Worm (Caenorhabditis elegans) whole organism, L1 larva: Measurements from ENCODE around the gene mex-5.

Experiments used
- C04F5.9 ChIP-seq: sonication (generic microtip); optimal IDR thresholded peaks from 2 replicates; lab custom pipeline; 2016; ENCODE audit warnings: missing genetic modification characterization, missing compliant biosample characterization
- ama-1 ChIP-seq: fragments of 150-350 bp; optimal IDR thresholded peaks from 2 replicates; lab custom pipeline; 2014
- ceh-82 ChIP-seq, 3 experiments: fragments of 150-350 bp in 1 of 3; sonication (generic microtip) in 2 of 3; optimal IDR thresholded peaks; 2 replicates each; lab custom pipeline; 2014 to 2017; ENCODE audit warnings: missing biosample characterization in 3 of 3, missing genetic modification characterization in 3 of 3
- ceh-88 ChIP-seq: fragments of 200-800 bp; sonication (Bioruptor generic); IDR thresholded peaks from 2 replicates; pipeline ENCODE4 v1.3.6; 2022; ENCODE audit warnings: missing genetic modification characterization, missing compliant biosample characterization
- ces-1 ChIP-seq: fragments of 150-350 bp; optimal IDR thresholded peaks from 2 replicates; lab custom pipeline; 2014; ENCODE audit warnings: missing biosample characterization, missing genetic modification reagents, missing genetic modification characterization
- dpl-1 ChIP-seq, 3 experiments: fragments of 150-350 bp in 2 of 3; sonication (generic microtip) in 1 of 3; optimal IDR thresholded peaks; 2 replicates each; lab custom pipeline; 2014 to 2017; ENCODE audit warnings: missing biosample characterization in 3 of 3, missing genetic modification characterization in 3 of 3, missing genetic modification reagents in 3 of 3
- dsc-1 ChIP-seq: sonication (generic microtip); optimal IDR thresholded peaks from 2 replicates; lab custom pipeline; 2016; ENCODE audit warnings: mild to moderate bottlenecking, missing genetic modification characterization, missing compliant biosample characterization
- efl-1 ChIP-seq, 4 experiments: fragments of 150-350 bp; optimal IDR thresholded peaks in 3 of 4; peaks in 1 of 4; 1 replicate in 1 of 4; 2 replicates in 3 of 4; lab custom pipeline; 2014; ENCODE audit warnings: missing biosample characterization in 2 of 4, missing genetic modification characterization in 2 of 4, missing genetic modification reagents in 2 of 4
- efl-3 ChIP-seq: fragments of 200-800 bp; sonication (Bioruptor generic); optimal IDR thresholded peaks from 2 replicates; lab custom pipeline; 2018; ENCODE audit warnings: mild to moderate bottlenecking, missing genetic modification characterization, missing compliant biosample characterization
- elt-2 ChIP-seq: sonication (generic microtip); optimal IDR thresholded peaks from 2 replicates; lab custom pipeline; 2016; ENCODE audit warnings: missing genetic modification characterization, mild to moderate bottlenecking, inconsistent platforms, missing compliant biosample characterization, missing genetic modification reagents
- fkh-10 ChIP-seq: sonication (generic microtip); optimal IDR thresholded peaks from 2 replicates; lab custom pipeline; 2017; ENCODE audit warnings: missing biosample characterization, missing genetic modification reagents, missing genetic modification characterization
- grh-1 ChIP-seq: fragments of 200-800 bp; sonication (Bioruptor generic); IDR thresholded peaks from 2 replicates; pipeline ENCODE4 v1.3.6; 2022; ENCODE audit warnings: missing genetic modification reagents, missing genetic modification characterization, missing compliant biosample characterization
- hlh-4 ChIP-seq: sonication (generic microtip); optimal IDR thresholded peaks from 2 replicates; lab custom pipeline; 2016; ENCODE audit warnings: mild to moderate bottlenecking, missing genetic modification characterization, missing compliant biosample characterization
- irx-1 ChIP-seq: sonication (generic microtip); optimal IDR thresholded peaks from 2 replicates; lab custom pipeline; 2016; ENCODE audit warnings: missing genetic modification characterization, missing compliant biosample characterization
- lin-39 ChIP-seq: fragments of 150-350 bp; optimal IDR thresholded peaks from 2 replicates; lab custom pipeline; 2014; ENCODE audit warnings: missing biosample characterization, missing genetic modification reagents, missing genetic modification characterization
- lir-3 ChIP-seq: sonication (generic microtip); optimal IDR thresholded peaks from 2 replicates; lab custom pipeline; 2016; ENCODE audit warnings: mild to moderate bottlenecking, missing genetic modification characterization, moderate library complexity, missing compliant biosample characterization; ENCODE audit not compliant: poor library complexity
- mef-2 ChIP-seq: fragments of 150-350 bp; optimal IDR thresholded peaks from 2 replicates; lab custom pipeline; 2014; ENCODE audit warnings: missing biosample characterization, missing genetic modification characterization
- mep-1 ChIP-seq: fragments of 150-350 bp; optimal IDR thresholded peaks from 2 replicates; lab custom pipeline; 2014; ENCODE audit warnings: missing biosample characterization, missing genetic modification characterization
- nhr-20 ChIP-seq: sonication (generic microtip); optimal IDR thresholded peaks from 2 replicates; lab custom pipeline; 2016; ENCODE audit warnings: mild to moderate bottlenecking, missing genetic modification characterization, missing compliant biosample characterization
- nhr-237 ChIP-seq: fragments of 150-350 bp; optimal IDR thresholded peaks from 2 replicates; lab custom pipeline; 2014; ENCODE audit warnings: missing biosample characterization, missing genetic modification characterization
- nhr-28 ChIP-seq: fragments of 150-350 bp; optimal IDR thresholded peaks from 2 replicates; lab custom pipeline; 2014; ENCODE audit warnings: missing biosample characterization, missing genetic modification characterization
- nhr-71 ChIP-seq: sonication (generic microtip); optimal IDR thresholded peaks from 2 replicates; lab custom pipeline; 2016; ENCODE audit warnings: mild to moderate bottlenecking, missing genetic modification characterization, moderate library complexity, missing compliant biosample characterization
- nhr-76 ChIP-seq: sonication (generic microtip); optimal IDR thresholded peaks from 2 replicates; lab custom pipeline; 2017; ENCODE audit warnings: missing biosample characterization, missing genetic modification characterization
- nhr-77 ChIP-seq: fragments of 150-350 bp; optimal IDR thresholded peaks from 2 replicates; lab custom pipeline; 2014; ENCODE audit warnings: missing biosample characterization, missing genetic modification characterization
- pax-3 ChIP-seq: fragments of 200-800 bp; sonication (Bioruptor generic); optimal IDR thresholded peaks from 2 replicates; lab custom pipeline; 2018; ENCODE audit warnings: mild to moderate bottlenecking, missing genetic modification characterization, moderate library complexity, missing compliant biosample characterization
- pqm-1 ChIP-seq: sonication (generic microtip); optimal IDR thresholded peaks from 3 replicates; lab custom pipeline; 2017; ENCODE audit warnings: missing biosample characterization, missing genetic modification characterization
- rnt-1 ChIP-seq: sonication (generic microtip); optimal IDR thresholded peaks from 2 replicates; lab custom pipeline; 2016; ENCODE audit warnings: mild to moderate bottlenecking, missing genetic modification characterization, moderate library complexity, missing compliant biosample characterization
- skn-1 ChIP-seq: fragments of 150-350 bp; optimal IDR thresholded peaks from 2 replicates; lab custom pipeline; 2014; ENCODE audit warnings: missing biosample characterization, missing genetic modification characterization
- snu-23 ChIP-seq: sonication (generic microtip); optimal IDR thresholded peaks from 2 replicates; lab custom pipeline; 2016; ENCODE audit warnings: missing genetic modification characterization, missing compliant biosample characterization
- sox-4 ChIP-seq: sonication (generic microtip); optimal IDR thresholded peaks from 2 replicates; lab custom pipeline; 2016; ENCODE audit warnings: missing genetic modification characterization, missing compliant biosample characterization
- sptf-1 ChIP-seq: fragments of 150-350 bp; optimal IDR thresholded peaks from 2 replicates; lab custom pipeline; 2014; ENCODE audit warnings: missing biosample characterization, missing genetic modification characterization
- unc-130 ChIP-seq: fragments of 150-350 bp; optimal IDR thresholded peaks from 2 replicates; lab custom pipeline; 2017; ENCODE audit warnings: missing biosample characterization, missing genetic modification characterization, inconsistent platforms
- unc-30 ChIP-seq: sonication (generic microtip); optimal IDR thresholded peaks from 2 replicates; lab custom pipeline; 2017; ENCODE audit warnings: missing biosample characterization, missing genetic modification characterization
- xbp-1 ChIP-seq: sonication (generic microtip); optimal IDR thresholded peaks from 2 replicates; lab custom pipeline; 2016; ENCODE audit warnings: missing genetic modification characterization, missing compliant biosample characterization
- ztf-11 ChIP-seq, 2 experiments: sonication (generic microtip); optimal IDR thresholded peaks; 2 replicates each; lab custom pipeline; 2016 to 2017; ENCODE audit warnings: missing genetic modification characterization in 2 of 2, missing biosample characterization in 1 of 2, missing compliant biosample characterization in 1 of 2
- ztf-4 ChIP-seq: fragments of 150-350 bp; optimal IDR thresholded peaks from 2 replicates; lab custom pipeline; 2014; ENCODE audit warnings: missing biosample characterization, missing genetic modification characterization

Gene mex-5

ce11 chrIV:13370235-13370739 lies 16.8 kb downstream of the mex-5 start, which contains the start of the genes rla-2, popl-7 and Y62E10A.24 (continued):
- TF ChIP-seq unc-130 (peak; percentile 14), dpl-1 (GFP tag; optimal IDR thresholded peaks at IDR 0.05; lab: Kevin White, UChicago) (peak; percentile 6 to 39 (median 26)), ztf-11 (tag; optimal IDR thresholded peaks at IDR 0.05; lab: Kevin White, UChicago) (no peak), lir-3 (tag; lab: Kevin White, UChicago) (no peak), efl-1 (optimal IDR thresholded peaks at IDR 0.05; lab: Kevin White, UChicago) (peak; percentile 32 to 50), efl-1 (GFP tag; optimal IDR thresholded peaks at IDR 0.05 in 1 of 2; lab: Kevin White, UChicago) (peak; percentile 41 to 95), dsc-1 (tag; lab: Kevin White, UChicago) (no peak), snu-23 (peak; percentile 35)

ce11 chrIV:13371699-13372098 lies 18.2 kb downstream of the mex-5 start, which contains the start of gene Y62E10A.6:
TSS of gene Y62E10A.6 (plus strand) at chrIV:13371999.
- TF ChIP-seq ces-1 (GFP tag; lab: Kevin White, UChicago) (no peak), irx-1 (tag; lab: Kevin White, UChicago) (no peak), nhr-20 (tag; lab: Kevin White, UChicago) (no peak), mef-2 (tag; lab: Kevin White, UChicago) (no peak), xbp-1 (tag; lab: Kevin White, UChicago) (no peak), ama-1 (lab: Kevin White, UChicago) (no peak), pax-3 (no peak), grh-1 (GFP tag; lab: Robert Waterston, UW) (no peak), snu-23 (no peak), fkh-10 (GFP tag; lab: Kevin White, UChicago) (no peak), hlh-4 (no peak), rnt-1 (tag; lab: Kevin White, UChicago) (no peak), C04F5.9 (no peak), nhr-237 (tag; lab: Kevin White, UChicago) (no peak), efl-3 (GFP tag; lab: Kevin White, UChicago) (no peak), mep-1 (tag; lab: Kevin White, UChicago) (no peak), lin-39 (tag; lab: Kevin White, UChicago) (no peak)
- TF ChIP-seq, all 84 proteins: peak for 0

- TF ChIP-seq nhr-28 (tag; lab: Kevin White, UChicago) (no peak), ceh-88 (GFP tag; lab: Robert Waterston, UW) (no peak), nhr-76 (tag; lab: Kevin White, UChicago) (no peak), unc-30 (tag; lab: Kevin White, UChicago) (no peak), ceh-82 (tag; optimal IDR thresholded peaks at IDR 0.05; lab: Kevin White, UChicago) (no peak), fkh-10 (GFP tag; lab: Kevin White, UChicago) (no peak), pqm-1 (tag; lab: Kevin White, UChicago) (no peak), elt-2 (tag; lab: Kevin White, UChicago) (no peak), ztf-4 (tag; lab: Kevin White, UChicago) (no peak), sox-4 (tag; lab: Kevin White, UChicago) (no peak)
Measured at ce11 chrIV:13374918-13375317, 21.4 kb downstream of the mex-5 start.

- TF ChIP-seq nhr-71 (tag; lab: Kevin White, UChicago) (no peak), C04F5.9 (no peak), hlh-4 (no peak), nhr-77 (tag; lab: Kevin White, UChicago) (no peak), sptf-1 (no peak), skn-1 (tag; lab: Kevin White, UChicago) (no peak)
Measured at ce11 chrIV:13377716-13378115, 24.2 kb downstream of the mex-5 start, which contains the start of gene mau-8. TSS of gene mau-8 (plus strand) at chrIV:13378016.
